Worm (Caenorhabditis elegans) whole organism, L3 larva: ENCODE measurements around the gene F10D7.3.

Experiments
- aly-2 ChIP-seq: fragments of 150-350 bp; optimal IDR thresholded peaks from 2 replicates; lab custom pipeline; 2014; ENCODE audit warnings: missing biosample characterization, missing genetic modification characterization
- ceh-82 ChIP-seq: fragments of 150-350 bp; optimal IDR thresholded peaks from 2 replicates; lab custom pipeline; 2014; ENCODE audit warnings: missing biosample characterization, missing genetic modification characterization
- nhr-12 ChIP-seq: fragments of 150-350 bp; optimal IDR thresholded peaks from 2 replicates; lab custom pipeline; 2014; ENCODE audit warnings: missing biosample characterization, missing genetic modification characterization
- nhr-23 ChIP-seq: fragments of 150-350 bp; optimal IDR thresholded peaks from 2 replicates; lab custom pipeline; 2014; ENCODE audit warnings: missing biosample characterization, missing genetic modification reagents, missing genetic modification characterization
- nhr-28 ChIP-seq: fragments of 150-350 bp; optimal IDR thresholded peaks from 2 replicates; lab custom pipeline; 2014; ENCODE audit warnings: missing biosample characterization, missing genetic modification characterization
- pha-4 ChIP-seq: fragments of 150-350 bp; optimal IDR thresholded peaks from 2 replicates; lab custom pipeline; 2014; ENCODE audit warnings: missing biosample characterization, missing genetic modification reagents, missing genetic modification characterization
- zag-1 ChIP-seq: fragments of 150-350 bp; optimal IDR thresholded peaks from 2 replicates; lab custom pipeline; 2014; ENCODE audit warnings: missing biosample characterization, missing genetic modification characterization

DNA sequence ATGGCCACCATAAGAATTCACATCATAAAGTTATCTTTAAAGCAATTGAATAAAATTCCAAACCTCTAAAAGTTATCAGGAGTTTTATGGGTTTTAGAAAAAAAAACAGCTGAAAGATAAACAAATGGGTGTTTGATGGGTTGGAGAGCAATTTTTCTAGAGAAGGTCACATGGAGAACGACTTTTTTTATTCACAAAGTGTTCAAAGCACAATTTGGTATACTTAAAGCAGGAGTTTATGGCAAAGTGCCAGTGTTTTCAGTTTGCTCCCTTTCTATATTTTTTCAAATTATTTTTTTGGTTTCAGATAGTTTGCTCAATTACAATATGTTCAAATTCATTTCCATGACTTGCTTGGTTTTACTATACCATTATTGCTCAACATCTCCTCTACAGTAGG is 26.8 kb upstream of the F10D7.3 start, which contains the start of gene F11C7.6:
- TF ChIP-seq pha-4 (tag; lab: Kevin White, UChicago) (no peak), zag-1 (tag; lab: Kevin White, UChicago) (no peak), nhr-12 (tag; lab: Kevin White, UChicago) (no peak), ceh-82 (tag; lab: Kevin White, UChicago) (no peak), nhr-28 (tag; lab: Kevin White, UChicago) (no peak), aly-2 (tag; lab: Kevin White, UChicago) (no peak), nhr-23 (tag; lab: Kevin White, UChicago) (no peak)
